Worm (Caenorhabditis elegans) whole organism, L3 larva: Measurements from ENCODE around the gene F42A10.9.

Experiments
- ama-1 ChIP-seq: fragments of 150-350 bp; optimal IDR thresholded peaks from 2 replicates; lab custom pipeline; 2018
- ceh-9 ChIP-seq: sonication (generic microtip); optimal IDR thresholded peaks from 2 replicates; lab custom pipeline; 2018; ENCODE audit warnings: missing biosample characterization, missing genetic modification characterization
- egl-5 ChIP-seq: fragments of 150-350 bp; optimal IDR thresholded peaks from 2 replicates; lab custom pipeline; 2017; ENCODE audit warnings: missing biosample characterization, missing genetic modification reagents, missing genetic modification characterization, inconsistent platforms
- elt-2 ChIP-seq: sonication (generic microtip); optimal IDR thresholded peaks from 2 replicates; lab custom pipeline; 2016; ENCODE audit warnings: missing genetic modification reagents, mild to moderate bottlenecking, missing genetic modification characterization, missing compliant biosample characterization
- fkh-10 ChIP-seq: sonication (generic microtip); optimal IDR thresholded peaks from 2 replicates; lab custom pipeline; 2017; ENCODE audit warnings: missing biosample characterization, missing genetic modification reagents, missing genetic modification characterization
- lsy-12 ChIP-seq: sonication (generic microtip); optimal IDR thresholded peaks from 2 replicates; lab custom pipeline; 2016; ENCODE audit warnings: mild to moderate bottlenecking, missing genetic modification characterization, missing compliant biosample characterization
- nhr-12 ChIP-seq: fragments of 150-350 bp; optimal IDR thresholded peaks from 2 replicates; lab custom pipeline; 2014; ENCODE audit warnings: missing biosample characterization, missing genetic modification characterization
- nhr-76 ChIP-seq: fragments of 150-350 bp; sonication (generic microtip); optimal IDR thresholded peaks from 5 replicates; lab custom pipeline; 2014; ENCODE audit warnings: missing biosample characterization, missing genetic modification characterization
- ztf-11 ChIP-seq: fragments of 150-350 bp; optimal IDR thresholded peaks from 2 replicates; lab custom pipeline; 2014; ENCODE audit warnings: missing biosample characterization, missing genetic modification characterization

DNA sequence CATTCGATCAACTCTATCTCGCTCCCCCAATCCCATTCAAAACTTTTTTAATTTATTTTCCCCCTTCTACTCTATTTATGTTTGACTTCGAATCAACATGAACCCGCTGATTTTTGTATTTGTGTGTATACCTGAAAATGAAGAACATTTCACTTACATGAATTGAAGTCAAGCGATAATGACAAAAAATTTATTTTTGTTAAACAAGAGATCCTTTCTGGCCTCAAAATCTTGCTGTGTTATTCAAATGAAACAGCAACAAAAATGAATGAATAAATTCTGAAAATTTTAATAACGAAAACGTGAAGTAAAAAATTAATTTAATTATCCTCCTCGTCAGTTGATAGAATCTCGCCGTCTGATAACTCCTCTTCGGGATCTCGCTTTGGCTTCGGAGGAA is 38.1 kb downstream of the F42A10.9 start:
- TF ChIP-seq nhr-12 (no peak), ama-1 (lab: Kevin White, UChicago) (no peak), ztf-11 (tag; lab: Kevin White, UChicago) (no peak), ceh-9 (tag; lab: Kevin White, UChicago) (no peak), nhr-76 (tag; lab: Kevin White, UChicago) (no peak), egl-5 (tag; lab: Kevin White, UChicago) (no peak), elt-2 (tag; lab: Kevin White, UChicago) (no peak), fkh-10 (no peak), lsy-12 (tag; lab: Kevin White, UChicago) (no peak)
